Fruit fly (Drosophila melanogaster) whole organism: ENCODE data around the gene CG43064.

Source experiments
- Dll ChIP-seq: fragments of >200 bp; optimal IDR thresholded peaks from 2 replicates; lab custom pipeline; 2017
- EcR ChIP-seq, 2 experiments: fragments of >200 bp; optimal IDR thresholded peaks; 2 replicates each; lab custom pipeline; 2017; ENCODE audit warnings: missing biosample characterization in 2 of 2, missing genetic modification characterization in 2 of 2, missing genetic modification reagents in 2 of 2
- pan ChIP-seq: fragments of >200 bp; optimal IDR thresholded peaks from 2 replicates; lab custom pipeline; 2017
- psq ChIP-seq: fragments of >200 bp; optimal IDR thresholded peaks from 2 replicates; lab custom pipeline; 2017
- usp ChIP-seq: fragments of >200 bp; optimal IDR thresholded peaks from 2 replicates; lab custom pipeline; 2017; ENCODE audit warnings: missing biosample characterization, missing genetic modification characterization, mixed read lengths

- TF ChIP-seq psq (lab: Kevin White, UChicago) = no peak
- no peak for TF ChIP-seq pan (lab: Kevin White, UChicago)
- TF ChIP-seq usp (GFP tag; lab: Kevin White, UChicago) = no peak
- TF ChIP-seq Dll = no peak
- TF ChIP-seq EcR (GFP tag; optimal IDR thresholded peaks at IDR 0.05; lab: Kevin White, UChicago) = no peak
Observed at dm6 chr3L:11847703-11848102, 11.2 kb upstream of the CG43064 start, which contains the start of gene CG12521.
